Fruit fly (Drosophila melanogaster) whole organism, prepupa: ENCODE results near the gene EloA.

Experiments
- CG10669 ChIP-seq: fragments of 200-800 bp; sonication (Bioruptor generic); optimal IDR thresholded peaks from 3 replicates; lab custom pipeline; 2018; ENCODE audit warnings: missing biosample characterization, mild to moderate bottlenecking, missing genetic modification characterization, moderate library complexity
- CG11294 ChIP-seq: fragments of 200-800 bp; sonication (Bioruptor generic); IDR thresholded peaks from 2 replicates; pipeline ENCODE4 v1.3.6; 2022; ENCODE audit warnings: missing biosample characterization, missing genetic modification characterization
- CG11762 ChIP-seq: fragments of 200-800 bp; sonication (Bioruptor generic); optimal IDR thresholded peaks from 3 replicates; lab custom pipeline; 2016; ENCODE audit warnings: missing biosample characterization, missing genetic modification characterization; ENCODE audit not compliant: insufficient read depth
- CG15336 ChIP-seq: fragments of 200-800 bp; sonication (Bioruptor generic); IDR thresholded peaks from 2 replicates; pipeline ENCODE4 v1.3.6; 2022; ENCODE audit warnings: missing biosample characterization, missing genetic modification characterization
- CG16779 ChIP-seq: fragments of 200-800 bp; sonication (Bioruptor generic); optimal IDR thresholded peaks from 3 replicates; lab custom pipeline; 2017; ENCODE audit warnings: missing biosample characterization, mild to moderate bottlenecking, missing genetic modification characterization
- CG31627 ChIP-seq: fragments of 200-800 bp; sonication (Bioruptor generic); optimal IDR thresholded peaks from 3 replicates; lab custom pipeline; 2016; ENCODE audit warnings: missing biosample characterization, missing genetic modification characterization
- CG32006 ChIP-seq: fragments of 200-800 bp; sonication (Bioruptor generic); optimal IDR thresholded peaks from 3 replicates; lab custom pipeline; 2017; ENCODE audit warnings: missing biosample characterization, mild to moderate bottlenecking, missing genetic modification characterization
- CG4318 ChIP-seq: fragments of 200-800 bp; sonication (Bioruptor generic); optimal IDR thresholded peaks from 3 replicates; lab custom pipeline; 2017; ENCODE audit warnings: missing biosample characterization, mild to moderate bottlenecking, missing genetic modification characterization
- CG6163 ChIP-seq: fragments of 200-800 bp; sonication (Bioruptor generic); IDR thresholded peaks from 3 replicates; pipeline ENCODE4 v1.3.6; 2022; ENCODE audit warnings: missing biosample characterization, missing genetic modification characterization
- CG6276 ChIP-seq: fragments of 200-800 bp; sonication (Bioruptor generic); optimal IDR thresholded peaks from 2 replicates; lab custom pipeline; 2017; ENCODE audit warnings: missing biosample characterization, mild to moderate bottlenecking, missing genetic modification characterization
- CG6808 ChIP-seq: fragments of 200-800 bp; sonication (Bioruptor generic); optimal IDR thresholded peaks from 3 replicates; lab custom pipeline; 2017; ENCODE audit warnings: missing biosample characterization, missing genetic modification characterization, mild to moderate bottlenecking, moderate library complexity, missing genetic modification reagents
- CG6854 ChIP-seq: fragments of 200-800 bp; sonication (Bioruptor generic); optimal IDR thresholded peaks from 2 replicates; lab custom pipeline; 2017; ENCODE audit warnings: missing biosample characterization, mild to moderate bottlenecking, missing genetic modification characterization
- CG7368 ChIP-seq: fragments of 200-800 bp; sonication (Bioruptor generic); optimal IDR thresholded peaks from 3 replicates; lab custom pipeline; 2016; ENCODE audit warnings: missing biosample characterization, missing genetic modification characterization
- CG8119 ChIP-seq: fragments of 200-800 bp; sonication (Bioruptor generic); IDR thresholded peaks from 3 replicates; pipeline ENCODE4 v1.3.6; 2022; ENCODE audit warnings: missing biosample characterization, missing genetic modification characterization
- CG8319 ChIP-seq: fragments of 200-800 bp; sonication (Bioruptor generic); optimal IDR thresholded peaks from 3 replicates; lab custom pipeline; 2016; ENCODE audit warnings: missing biosample characterization, missing genetic modification characterization
- Eip75B ChIP-seq: fragments of 200-800 bp; sonication (Bioruptor generic); optimal IDR thresholded peaks from 3 replicates; lab custom pipeline; 2016; ENCODE audit warnings: missing biosample characterization, missing genetic modification characterization
- Eip78C ChIP-seq: fragments of 200-800 bp; sonication (Bioruptor generic); peaks from one replicate; lab custom pipeline; 2016; ENCODE audit warnings: missing biosample characterization, missing genetic modification characterization
- Ets96B ChIP-seq: fragments of 200-800 bp; optimal IDR thresholded peaks from 2 replicates; lab custom pipeline; 2019; ENCODE audit warnings: missing biosample characterization, mild to moderate bottlenecking, missing genetic modification characterization, moderate library complexity
- Gug ChIP-seq: fragments of 200-800 bp; sonication (Bioruptor generic); IDR thresholded peaks from 2 replicates; pipeline ENCODE4 v1.3.6; 2022; ENCODE audit warnings: missing biosample characterization, missing genetic modification characterization
- Hr38 ChIP-seq: sonication (Bioruptor generic); optimal IDR thresholded peaks from 2 replicates; lab custom pipeline; 2016; ENCODE audit warnings: missing biosample characterization, missing genetic modification characterization
- Hr4 ChIP-seq: fragments of 200-800 bp; sonication (Bioruptor generic); optimal IDR thresholded peaks from 3 replicates; lab custom pipeline; 2016; ENCODE audit warnings: missing biosample characterization, missing genetic modification characterization
- Met ChIP-seq: fragments of 200-800 bp; sonication (Bioruptor generic); optimal IDR thresholded peaks from 3 replicates; lab custom pipeline; 2016; ENCODE audit warnings: missing biosample characterization, missing genetic modification characterization
- OdsH ChIP-seq: fragments of 200-800 bp; sonication (Bioruptor generic); optimal IDR thresholded peaks from 3 replicates; lab custom pipeline; 2016; ENCODE audit warnings: missing biosample characterization, missing genetic modification characterization
- Smox ChIP-seq: fragments of 200-800 bp; sonication (Bioruptor generic); optimal IDR thresholded peaks from 3 replicates; lab custom pipeline; 2016; ENCODE audit warnings: missing biosample characterization, missing genetic modification characterization
- Sox15 ChIP-seq: fragments of 200-800 bp; sonication (Bioruptor generic); optimal IDR thresholded peaks from 3 replicates; lab custom pipeline; 2016; ENCODE audit warnings: missing biosample characterization, missing genetic modification characterization
- acj6 ChIP-seq: fragments of 200-800 bp; sonication (Bioruptor generic); optimal IDR thresholded peaks from 3 replicates; lab custom pipeline; 2016; ENCODE audit warnings: missing biosample characterization, missing genetic modification characterization
- cyc ChIP-seq: fragments of 200-800 bp; sonication (Bioruptor generic); optimal IDR thresholded peaks from 3 replicates; lab custom pipeline; 2016; ENCODE audit warnings: missing biosample characterization, missing genetic modification characterization
- dsx ChIP-seq: fragments of 200-800 bp; optimal IDR thresholded peaks from 3 replicates; lab custom pipeline; 2019; ENCODE audit warnings: missing biosample characterization, mild to moderate bottlenecking, missing genetic modification characterization, moderate library complexity; ENCODE audit not compliant: poor library complexity, severe bottlenecking
- fd59A ChIP-seq: fragments of 200-800 bp; sonication (Bioruptor generic); optimal IDR thresholded peaks from 2 replicates; lab custom pipeline; 2017; ENCODE audit warnings: missing biosample characterization, mild to moderate bottlenecking, missing genetic modification characterization, missing genetic modification reagents
- fkh ChIP-seq: fragments of 200-800 bp; sonication (Bioruptor generic); optimal IDR thresholded peaks from 3 replicates; lab custom pipeline; 2017; ENCODE audit warnings: missing biosample characterization, mild to moderate bottlenecking, missing genetic modification characterization, moderate library complexity
- net ChIP-seq: fragments of 200-800 bp; sonication (Bioruptor generic); optimal IDR thresholded peaks from 3 replicates; lab custom pipeline; 2016; ENCODE audit warnings: missing biosample characterization, missing genetic modification characterization
- salr ChIP-seq, 2 experiments: fragments of 200-800 bp; sonication (Bioruptor generic); optimal IDR thresholded peaks; 3 replicates each; lab custom pipeline; 2016 to 2018; ENCODE audit warnings: missing biosample characterization in 2 of 2, missing genetic modification characterization in 2 of 2, mild to moderate bottlenecking in 1 of 2
- spab ChIP-seq: fragments of 200-800 bp; sonication (Bioruptor generic); optimal IDR thresholded peaks from 2 replicates; lab custom pipeline; 2017; ENCODE audit warnings: missing biosample characterization, mild to moderate bottlenecking, missing genetic modification characterization, missing genetic modification reagents
- ss ChIP-seq, 2 experiments: fragments of 200-800 bp; sonication (Bioruptor generic); optimal IDR thresholded peaks; 2 replicates in 1 of 2; 3 replicates in 1 of 2; lab custom pipeline; 2017 to 2018; ENCODE audit warnings: mild to moderate bottlenecking in 2 of 2, missing biosample characterization in 2 of 2, missing genetic modification characterization in 2 of 2, moderate library complexity in 1 of 2
- svp ChIP-seq: fragments of 200-800 bp; sonication (Bioruptor generic); peaks from one replicate; lab custom pipeline; 2016; ENCODE audit warnings: missing biosample characterization, missing genetic modification characterization

Gene EloA

DNA sequence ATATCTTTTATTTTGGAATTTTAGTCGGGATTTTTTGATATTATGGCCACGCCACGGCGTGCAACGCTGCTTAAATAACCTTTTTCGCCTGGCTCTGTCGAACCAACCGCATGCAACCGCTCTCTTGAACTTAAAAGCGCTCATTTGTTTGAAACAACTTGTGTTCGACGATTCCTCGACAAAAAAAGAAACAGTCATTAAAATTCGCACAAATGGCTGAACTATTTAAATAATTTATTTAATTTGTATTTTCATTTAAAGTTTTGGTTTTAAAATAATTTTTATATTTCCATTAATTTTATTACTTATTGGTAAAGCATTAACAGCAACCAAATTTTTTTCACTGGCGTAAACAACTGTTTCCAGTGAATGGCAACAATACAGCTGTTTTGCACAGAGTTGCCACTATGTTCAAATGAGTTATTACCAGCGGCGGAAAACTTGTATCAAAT is 29.5 kb downstream of the EloA start, which contains the start of the genes orb and Cdc16 (continued):
- peak; percentile 78 for TF ChIP-seq Eip75B (GFP tag; lab: Kevin White, UChicago)
- TF ChIP-seq CG6808 (GFP tag; lab: Kevin White, UChicago) = peak; percentile 73
- peak; percentile 94 for TF ChIP-seq CG6163
- TF ChIP-seq CG32006 (GFP tag; lab: Kevin White, UChicago) = peak; percentile 87
- TF ChIP-seq CG8119 = peak; percentile 90
- peak; percentile 83 for TF ChIP-seq cyc (GFP tag; lab: Kevin White, UChicago)
- TF ChIP-seq Hr4 = peak; percentile 86
- peak; percentile 96 for TF ChIP-seq Eip78C
- peak; percentile 65 for TF ChIP-seq CG16779 (tag; lab: Kevin White, UChicago)
- no peak for TF ChIP-seq CG6854 (GFP tag; lab: Kevin White, UChicago)
- peak in 1 of 2 experiments; percentile 54 for TF ChIP-seq ss (GFP tag; optimal IDR thresholded peaks at IDR 0.05; lab: Kevin White, UChicago)
- peak; percentile 91 for TF ChIP-seq CG15336 (GFP tag; lab: Robert Waterston, UW)
- peak; percentile 72 for TF ChIP-seq spab (GFP tag; lab: Kevin White, UChicago)
- TF ChIP-seq dsx = no peak
- peak; percentile 84 for TF ChIP-seq CG10669
- TF ChIP-seq Gug (GFP tag; lab: Robert Waterston, UW) = peak; percentile 85
- peak; percentile 80 for TF ChIP-seq CG11294 (GFP tag; lab: Robert Waterston, UW)

DNA sequence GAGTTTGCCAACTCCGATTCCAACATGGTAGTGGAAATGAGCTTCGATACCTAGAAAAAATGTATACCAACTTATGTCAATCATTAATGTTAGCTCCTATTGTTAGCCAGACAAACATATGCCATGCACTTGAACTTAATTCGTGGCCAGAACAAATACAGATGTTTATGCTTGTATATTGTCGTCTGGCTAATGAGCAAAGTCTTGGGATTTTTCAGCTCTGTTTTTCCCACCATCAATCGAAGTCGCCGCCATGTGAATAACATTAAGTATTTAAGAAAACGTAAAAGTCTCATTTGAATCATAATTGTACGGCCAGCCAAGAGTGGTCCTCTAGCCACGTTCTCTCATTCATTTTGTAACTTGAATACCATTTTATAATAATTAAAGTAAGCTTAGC is 32.3 kb downstream of the EloA start, which contains the start of gene CG6763:
Gene CG6763 (plus strand): TSS at position 301 of the 400 bp plus-strand sequence.
- TF ChIP-seq fkh (GFP tag; lab: Kevin White, UChicago) = peak; percentile 4
- TF ChIP-seq Gug (GFP tag; lab: Robert Waterston, UW) = no peak

DNA sequence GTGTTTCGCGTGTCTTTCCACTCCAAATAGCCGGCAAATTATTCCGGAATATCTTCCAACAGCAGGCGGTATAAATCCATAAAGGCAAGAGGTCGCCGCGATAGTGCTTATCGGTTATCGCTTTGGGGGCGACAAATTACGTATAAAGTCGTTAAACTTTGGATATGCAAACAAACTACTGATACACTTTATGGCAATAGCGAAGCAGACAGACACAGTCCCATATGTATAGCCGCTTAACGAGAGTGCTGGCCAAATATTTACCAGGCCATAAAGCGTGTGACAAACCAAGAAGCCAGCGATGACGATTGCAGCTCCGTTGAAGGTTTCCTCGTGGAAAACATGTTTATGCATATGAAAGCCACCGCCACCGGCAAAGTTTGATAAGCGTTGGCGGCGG is 32.9 kb downstream of the EloA start:
- TF ChIP-seq svp (GFP tag; lab: Kevin White, UChicago) (no peak), CG10669 (no peak), net (GFP tag; lab: Kevin White, UChicago) (no peak), fkh (GFP tag; lab: Kevin White, UChicago) (peak; percentile 91), Hr38 (no peak)

DNA sequence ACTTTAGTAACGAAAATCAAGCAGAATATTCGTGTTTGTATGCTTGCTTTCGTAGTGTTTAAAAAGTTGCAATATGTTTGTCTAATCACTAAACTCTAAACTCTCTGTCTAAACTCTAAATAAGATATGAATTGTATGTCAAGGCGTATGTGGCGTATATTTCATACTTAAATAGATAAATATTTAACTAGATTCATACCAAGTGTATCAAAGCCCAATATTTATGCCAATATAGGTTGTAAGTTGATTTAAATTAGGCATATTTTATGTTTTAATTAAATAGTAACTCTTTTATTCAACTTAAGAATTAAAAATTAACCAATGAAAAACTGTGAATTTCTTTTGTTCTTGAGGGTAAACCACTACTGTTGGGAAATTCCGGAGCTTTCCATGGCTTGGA is 36.6 kb downstream of the EloA start, which contains the start of gene wam:
Gene wam (minus strand): TSS at position 101 of the 400 bp plus-strand sequence.
- no peak for TF ChIP-seq Met (GFP tag; lab: Kevin White, UChicago)
- no peak for TF ChIP-seq CG6276
- no peak for TF ChIP-seq Smox (GFP tag; lab: Kevin White, UChicago)
- no peak for TF ChIP-seq cyc (GFP tag; lab: Kevin White, UChicago)
- no peak for TF ChIP-seq CG32006 (GFP tag; lab: Kevin White, UChicago)
- TF ChIP-seq CG31627 (GFP tag; lab: Kevin White, UChicago) = no peak
- TF ChIP-seq salr (GFP tag; optimal IDR thresholded peaks at IDR 0.05; lab: Kevin White, UChicago) = no peak
- no peak for TF ChIP-seq CG11762
- TF ChIP-seq CG6163 = no peak
- no peak for TF ChIP-seq CG4318 (GFP tag; lab: Kevin White, UChicago)
- TF ChIP-seq Ets96B (tag; lab: Kevin White, UChicago) = no peak
- TF ChIP-seq acj6 (GFP tag; lab: Kevin White, UChicago) = no peak
- no peak for TF ChIP-seq CG7368 (GFP tag; lab: Kevin White, UChicago)
- TF ChIP-seq fkh (GFP tag; lab: Kevin White, UChicago) = no peak

DNA sequence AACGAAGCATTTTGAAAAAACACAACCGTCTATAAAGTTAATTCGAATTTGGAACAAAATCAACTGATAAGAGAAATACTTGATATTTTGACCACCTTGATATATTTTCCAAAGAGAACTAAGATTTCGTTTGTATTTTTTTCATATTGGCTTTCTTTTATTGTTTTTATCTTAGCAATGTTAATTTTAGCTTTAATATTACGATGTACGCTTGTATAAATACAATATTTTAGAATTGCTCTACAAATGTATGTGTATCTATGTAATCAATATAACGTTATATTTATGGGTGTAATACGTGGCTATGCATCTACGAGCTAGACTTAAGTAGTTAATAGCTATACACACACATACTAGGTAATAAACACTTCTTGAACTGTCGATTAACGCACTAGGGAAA is 38.7 kb downstream of the EloA start, which contains the start of gene bb8:
Gene bb8 (minus strand): TSS at position 101 of the 400 bp plus-strand sequence.
- TF ChIP-seq CG6854 (GFP tag; lab: Kevin White, UChicago) (no peak), OdsH (GFP tag; lab: Kevin White, UChicago) (no peak), Sox15 (no peak), CG11294 (GFP tag; lab: Robert Waterston, UW) (no peak), acj6 (GFP tag; lab: Kevin White, UChicago) (no peak), CG31627 (GFP tag; lab: Kevin White, UChicago) (no peak), fd59A (GFP tag; lab: Kevin White, UChicago) (no peak), Met (GFP tag; lab: Kevin White, UChicago) (no peak), spab (GFP tag; lab: Kevin White, UChicago) (no peak), CG8319 (GFP tag; lab: Kevin White, UChicago) (no peak)
